Worm (Caenorhabditis elegans) whole organism, mixed stage, embryonic: ENCODE measurements around the gene F58A4.6.

Experiments used
- blmp-1 ChIP-seq: fragments of 150-350 bp; optimal IDR thresholded peaks from 2 replicates; lab custom pipeline; 2014; ENCODE audit warnings: missing biosample characterization, missing genetic modification characterization
- ceh-39 ChIP-seq: fragments of 150-350 bp; optimal IDR thresholded peaks from 2 replicates; lab custom pipeline; 2014; ENCODE audit warnings: missing biosample characterization, missing genetic modification characterization
- ham-2 ChIP-seq: fragments of 200-800 bp; sonication (Bioruptor generic); optimal IDR thresholded peaks from 2 replicates; lab custom pipeline; 2018; ENCODE audit warnings: mild to moderate bottlenecking, missing genetic modification characterization, missing compliant biosample characterization
- lsy-2 ChIP-seq: fragments of 150-350 bp; optimal IDR thresholded peaks from 2 replicates; lab custom pipeline; 2014; ENCODE audit warnings: missing biosample characterization, missing genetic modification characterization
- nhr-28 ChIP-seq: fragments of 150-350 bp; optimal IDR thresholded peaks from 2 replicates; lab custom pipeline; 2014; ENCODE audit warnings: missing biosample characterization, missing genetic modification characterization
- nhr-76 ChIP-seq: sonication (generic microtip); optimal IDR thresholded peaks from 2 replicates; lab custom pipeline; 2017; ENCODE audit warnings: missing biosample characterization, missing genetic modification characterization
- sptf-1 ChIP-seq: sonication (generic microtip); optimal IDR thresholded peaks from 2 replicates; lab custom pipeline; 2017; ENCODE audit warnings: mild to moderate bottlenecking, missing genetic modification characterization, moderate library complexity, missing compliant biosample characterization
- unc-62 ChIP-seq: fragments of 150-350 bp; optimal IDR thresholded peaks from 2 replicates; lab custom pipeline; 2014; ENCODE audit warnings: missing biosample characterization, missing genetic modification reagents, missing genetic modification characterization

DNA sequence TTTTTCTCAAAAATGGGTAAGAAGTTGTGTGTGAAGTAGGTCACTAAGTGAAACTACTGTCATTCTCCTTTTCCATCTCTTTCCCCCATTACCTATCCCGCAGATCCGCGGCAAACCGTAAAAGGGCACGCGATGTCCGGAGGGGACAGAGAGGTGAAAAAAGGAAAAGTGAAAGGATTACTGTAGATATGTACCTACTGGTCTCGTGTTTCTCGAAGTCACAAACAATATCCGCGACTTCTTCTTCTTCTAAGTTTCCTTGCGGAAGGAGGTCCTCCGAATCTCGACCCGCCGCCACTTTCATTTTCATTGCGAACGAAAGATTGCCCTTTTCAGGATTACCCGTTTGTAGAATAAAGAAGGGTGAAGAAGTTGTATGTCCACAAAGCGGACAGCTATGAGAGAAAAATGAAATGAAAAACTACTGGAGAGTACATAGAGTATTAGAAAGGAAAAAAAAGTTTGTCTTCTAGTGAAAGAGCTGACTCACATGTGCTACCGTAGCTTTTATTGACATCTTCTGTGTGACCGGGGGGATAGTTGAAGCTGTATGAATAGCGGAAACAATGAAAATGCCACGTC lies 32.2 kb downstream of the F58A4.6 start:
- TF ChIP-seq ceh-39 (tag; lab: Kevin White, UChicago) (no peak), sptf-1 (no peak), lsy-2 (tag; lab: Kevin White, UChicago) (peak; percentile 37), nhr-28 (tag; lab: Kevin White, UChicago) (no peak), ham-2 (GFP tag; lab: Kevin White, UChicago) (peak; percentile 60), nhr-76 (no peak), unc-62 (no peak), blmp-1 (peak; percentile 94)
